Worm (Caenorhabditis elegans) whole organism, L1 larva: Measurements from ENCODE around the gene hum-5.

Experiments
- C04F5.9 ChIP-seq: sonication (generic microtip); optimal IDR thresholded peaks from 2 replicates; lab custom pipeline; 2016; ENCODE audit warnings: missing genetic modification characterization, missing compliant biosample characterization
- alr-1 ChIP-seq: fragments of 200-800 bp; sonication (Bioruptor generic); optimal IDR thresholded peaks from 2 replicates; lab custom pipeline; 2018; ENCODE audit warnings: borderline replicate concordance, mild to moderate bottlenecking, missing genetic modification characterization, missing compliant biosample characterization
- ama-1 ChIP-seq: fragments of 150-350 bp; optimal IDR thresholded peaks from 2 replicates; lab custom pipeline; 2014
- blmp-1 ChIP-seq: fragments of 150-350 bp; optimal IDR thresholded peaks from 2 replicates; lab custom pipeline; 2014; ENCODE audit warnings: missing biosample characterization, missing genetic modification characterization
- ceh-82 ChIP-seq, 3 experiments: fragments of 150-350 bp in 1 of 3; sonication (generic microtip) in 2 of 3; optimal IDR thresholded peaks; 2 replicates each; lab custom pipeline; 2014 to 2017; ENCODE audit warnings: missing biosample characterization in 3 of 3, missing genetic modification characterization in 3 of 3
- ceh-88 ChIP-seq: fragments of 200-800 bp; sonication (Bioruptor generic); IDR thresholded peaks from 2 replicates; pipeline ENCODE4 v1.3.6; 2022; ENCODE audit warnings: missing genetic modification characterization, missing compliant biosample characterization
- dpl-1 ChIP-seq, 3 experiments: fragments of 150-350 bp in 2 of 3; sonication (generic microtip) in 1 of 3; optimal IDR thresholded peaks; 2 replicates each; lab custom pipeline; 2014 to 2017; ENCODE audit warnings: missing biosample characterization in 3 of 3, missing genetic modification characterization in 3 of 3, missing genetic modification reagents in 3 of 3
- efl-1 ChIP-seq, 4 experiments: fragments of 150-350 bp; optimal IDR thresholded peaks in 3 of 4; peaks in 1 of 4; 1 replicate in 1 of 4; 2 replicates in 3 of 4; lab custom pipeline; 2014; ENCODE audit warnings: missing biosample characterization in 2 of 4, missing genetic modification characterization in 2 of 4, missing genetic modification reagents in 2 of 4
- elt-3 ChIP-seq, 6 experiments: fragments of 150-350 bp in 1 of 6; sonication (generic microtip); optimal IDR thresholded peaks; 2 replicates each; lab custom pipeline; 2017 to 2018; ENCODE audit warnings: missing biosample characterization in 6 of 6, missing genetic modification characterization in 6 of 6, inconsistent platforms in 1 of 6
- hlh-17 ChIP-seq: fragments of 200-800 bp; sonication (Bioruptor generic); optimal IDR thresholded peaks from 2 replicates; lab custom pipeline; 2018; ENCODE audit warnings: missing genetic modification characterization, mild to moderate bottlenecking, missing compliant biosample characterization, moderate library complexity, borderline replicate concordance
- hlh-4 ChIP-seq: sonication (generic microtip); optimal IDR thresholded peaks from 2 replicates; lab custom pipeline; 2016; ENCODE audit warnings: mild to moderate bottlenecking, missing genetic modification characterization, missing compliant biosample characterization
- lin-14 ChIP-seq: fragments of 200-800 bp; sonication (Bioruptor generic); optimal IDR thresholded peaks from 2 replicates; lab custom pipeline; 2018; ENCODE audit warnings: mild to moderate bottlenecking, missing genetic modification characterization, moderate library complexity, missing compliant biosample characterization
- lin-35 ChIP-seq, 2 experiments: fragments of 150-350 bp; optimal IDR thresholded peaks; 2 replicates each; lab custom pipeline; 2014; ENCODE audit warnings: missing biosample characterization in 2 of 2, missing genetic modification characterization in 2 of 2, missing genetic modification reagents in 2 of 2
- lsy-2 ChIP-seq, 2 experiments: fragments of 150-350 bp; optimal IDR thresholded peaks; 2 replicates each; lab custom pipeline; 2014; ENCODE audit warnings: missing biosample characterization in 2 of 2, missing genetic modification characterization in 2 of 2
- mdl-1 ChIP-seq, 2 experiments: fragments of 150-350 bp; optimal IDR thresholded peaks; 2 replicates each; lab custom pipeline; 2014 to 2017; ENCODE audit warnings: missing biosample characterization in 2 of 2, missing genetic modification characterization in 2 of 2, inconsistent platforms in 1 of 2
- mef-2 ChIP-seq: fragments of 150-350 bp; optimal IDR thresholded peaks from 2 replicates; lab custom pipeline; 2014; ENCODE audit warnings: missing biosample characterization, missing genetic modification characterization
- nhr-19 ChIP-seq: fragments of 200-800 bp; sonication (Bioruptor generic); conservative IDR thresholded peaks from 2 replicates; pipeline ENCODE4 v1.3.6; 2022; ENCODE audit warnings: missing genetic modification characterization, missing compliant biosample characterization
- nhr-20 ChIP-seq: sonication (generic microtip); optimal IDR thresholded peaks from 2 replicates; lab custom pipeline; 2016; ENCODE audit warnings: mild to moderate bottlenecking, missing genetic modification characterization, missing compliant biosample characterization
- nhr-71 ChIP-seq: sonication (generic microtip); optimal IDR thresholded peaks from 2 replicates; lab custom pipeline; 2016; ENCODE audit warnings: mild to moderate bottlenecking, missing genetic modification characterization, moderate library complexity, missing compliant biosample characterization
- nhr-76 ChIP-seq: sonication (generic microtip); optimal IDR thresholded peaks from 2 replicates; lab custom pipeline; 2017; ENCODE audit warnings: missing biosample characterization, missing genetic modification characterization
- nhr-85 ChIP-seq: sonication (generic microtip); peaks from one replicate; lab custom pipeline; 2016; ENCODE audit warnings: missing genetic modification characterization, inconsistent platforms, missing compliant biosample characterization
- nhr-90 ChIP-seq: sonication (generic microtip); optimal IDR thresholded peaks from 2 replicates; lab custom pipeline; 2016; ENCODE audit warnings: mild to moderate bottlenecking, missing genetic modification characterization, missing compliant biosample characterization; ENCODE audit not compliant: poor library complexity
- pax-3 ChIP-seq: fragments of 200-800 bp; sonication (Bioruptor generic); optimal IDR thresholded peaks from 2 replicates; lab custom pipeline; 2018; ENCODE audit warnings: mild to moderate bottlenecking, missing genetic modification characterization, moderate library complexity, missing compliant biosample characterization
- pqm-1 ChIP-seq: sonication (generic microtip); optimal IDR thresholded peaks from 3 replicates; lab custom pipeline; 2017; ENCODE audit warnings: missing biosample characterization, missing genetic modification characterization
- rnt-1 ChIP-seq: sonication (generic microtip); optimal IDR thresholded peaks from 2 replicates; lab custom pipeline; 2016; ENCODE audit warnings: mild to moderate bottlenecking, missing genetic modification characterization, moderate library complexity, missing compliant biosample characterization
- skn-1 ChIP-seq: fragments of 150-350 bp; optimal IDR thresholded peaks from 2 replicates; lab custom pipeline; 2014; ENCODE audit warnings: missing biosample characterization, missing genetic modification characterization
- snpc-4 ChIP-seq: fragments of 150-350 bp; optimal IDR thresholded peaks from 2 replicates; lab custom pipeline; 2014; ENCODE audit warnings: missing biosample characterization, missing genetic modification characterization
- snu-23 ChIP-seq: sonication (generic microtip); optimal IDR thresholded peaks from 2 replicates; lab custom pipeline; 2016; ENCODE audit warnings: missing genetic modification characterization, missing compliant biosample characterization
- sox-4 ChIP-seq: sonication (generic microtip); optimal IDR thresholded peaks from 2 replicates; lab custom pipeline; 2016; ENCODE audit warnings: missing genetic modification characterization, missing compliant biosample characterization
- swsn-7 ChIP-seq: sonication (generic microtip); optimal IDR thresholded peaks from 2 replicates; lab custom pipeline; 2016; ENCODE audit warnings: missing genetic modification characterization, missing compliant biosample characterization
- tbx-2 ChIP-seq: sonication (generic microtip); optimal IDR thresholded peaks from 2 replicates; lab custom pipeline; 2016; ENCODE audit warnings: missing genetic modification characterization, missing compliant biosample characterization
- unc-130 ChIP-seq: fragments of 150-350 bp; optimal IDR thresholded peaks from 2 replicates; lab custom pipeline; 2017; ENCODE audit warnings: missing biosample characterization, missing genetic modification characterization, inconsistent platforms
- unc-30 ChIP-seq: sonication (generic microtip); optimal IDR thresholded peaks from 2 replicates; lab custom pipeline; 2017; ENCODE audit warnings: missing biosample characterization, missing genetic modification characterization
- xbp-1 ChIP-seq: sonication (generic microtip); optimal IDR thresholded peaks from 2 replicates; lab custom pipeline; 2016; ENCODE audit warnings: missing genetic modification characterization, missing compliant biosample characterization
- zag-1 ChIP-seq: fragments of 150-350 bp; optimal IDR thresholded peaks from 2 replicates; lab custom pipeline; 2014; ENCODE audit warnings: missing biosample characterization, missing genetic modification characterization
- ztf-11 ChIP-seq, 2 experiments: sonication (generic microtip); optimal IDR thresholded peaks; 2 replicates each; lab custom pipeline; 2016 to 2017; ENCODE audit warnings: missing genetic modification characterization in 2 of 2, missing biosample characterization in 1 of 2, missing compliant biosample characterization in 1 of 2

The hum-5 gene

DNA sequence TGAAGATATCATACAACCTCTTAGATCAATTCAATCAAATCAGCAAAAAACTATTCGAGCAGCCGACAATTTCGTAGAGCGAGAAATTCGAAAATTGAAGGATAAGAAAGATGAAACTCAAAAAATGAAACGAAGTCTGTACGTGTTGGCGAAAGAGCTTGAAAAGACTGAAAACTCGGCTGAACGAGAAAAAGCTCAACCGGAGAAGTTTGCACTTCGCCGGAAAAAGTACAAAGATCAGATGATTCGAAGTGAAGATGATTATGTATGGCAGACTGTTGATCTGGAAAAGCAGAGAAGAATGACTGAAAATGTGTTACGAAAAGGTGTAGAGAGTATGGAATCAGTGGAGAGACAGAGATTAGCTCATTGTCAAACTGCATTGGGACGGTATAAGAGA, 23.6 kb downstream of the hum-5 start:
- no peak for TF ChIP-seq snu-23
- TF ChIP-seq ceh-88 (GFP tag; lab: Robert Waterston, UW), result no peak
- no peak for TF ChIP-seq zag-1 (tag; lab: Kevin White, UChicago)
- TF ChIP-seq xbp-1 (tag; lab: Kevin White, UChicago), result no peak
- no peak for TF ChIP-seq ztf-11 (tag; optimal IDR thresholded peaks at IDR 0.05; lab: Kevin White, UChicago)
- TF ChIP-seq blmp-1 (tag; lab: Kevin White, UChicago), result no peak
- no peak for TF ChIP-seq pax-3 (tag; lab: Kevin White, UChicago)
- no peak for TF ChIP-seq lin-35 (GFP tag; optimal IDR thresholded peaks at IDR 0.05; lab: Kevin White, UChicago)
- TF ChIP-seq nhr-19, result no peak
- no peak for TF ChIP-seq dpl-1 (GFP tag; optimal IDR thresholded peaks at IDR 0.05; lab: Kevin White, UChicago)
- TF ChIP-seq lin-14 (GFP tag; lab: Kevin White, UChicago), result no peak
- TF ChIP-seq hlh-4 (tag; lab: Kevin White, UChicago), result no peak

DNA sequence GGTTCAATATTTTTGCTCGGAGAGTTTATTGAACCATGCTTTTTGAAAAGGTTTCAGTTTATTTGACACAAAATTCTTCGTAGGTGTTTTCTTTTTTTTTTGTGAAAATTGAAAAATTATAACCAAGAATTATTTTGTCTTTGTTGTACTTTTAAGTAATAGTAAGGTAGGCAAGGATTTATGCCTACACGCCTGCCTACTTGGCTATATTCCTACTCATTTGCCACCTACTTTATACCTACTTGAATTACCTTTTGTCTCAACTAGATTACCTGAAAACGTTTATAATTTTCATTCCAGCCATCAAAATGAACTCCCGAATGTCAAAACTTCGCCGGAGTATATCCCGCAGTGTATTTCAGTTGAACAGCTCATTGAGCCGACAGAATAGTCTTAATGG, 24.6 kb downstream of the hum-5 start, which contains the start of gene C36E8.4:
Gene C36E8.4, plus strand, starts transcription at position 301 of the 400 bp plus-strand sequence.
- no peak for TF ChIP-seq tbx-2 (tag; lab: Kevin White, UChicago)
- no peak for TF ChIP-seq nhr-90 (tag; lab: Kevin White, UChicago)
- no peak for TF ChIP-seq unc-30 (tag; lab: Kevin White, UChicago)
- TF ChIP-seq C04F5.9, result no peak
- TF ChIP-seq dpl-1 (GFP tag; optimal IDR thresholded peaks at IDR 0.05; lab: Kevin White, UChicago), result no peak
- no peak for TF ChIP-seq unc-130 (tag; lab: Kevin White, UChicago)
- TF ChIP-seq ama-1, result no peak
- TF ChIP-seq swsn-7 (tag; lab: Kevin White, UChicago), result no peak
- no peak for TF ChIP-seq nhr-20 (tag; lab: Kevin White, UChicago)
- TF ChIP-seq sox-4 (tag; lab: Kevin White, UChicago), result no peak
- no peak for TF ChIP-seq ceh-82 (tag; optimal IDR thresholded peaks at IDR 0.05; lab: Kevin White, UChicago)

DNA sequence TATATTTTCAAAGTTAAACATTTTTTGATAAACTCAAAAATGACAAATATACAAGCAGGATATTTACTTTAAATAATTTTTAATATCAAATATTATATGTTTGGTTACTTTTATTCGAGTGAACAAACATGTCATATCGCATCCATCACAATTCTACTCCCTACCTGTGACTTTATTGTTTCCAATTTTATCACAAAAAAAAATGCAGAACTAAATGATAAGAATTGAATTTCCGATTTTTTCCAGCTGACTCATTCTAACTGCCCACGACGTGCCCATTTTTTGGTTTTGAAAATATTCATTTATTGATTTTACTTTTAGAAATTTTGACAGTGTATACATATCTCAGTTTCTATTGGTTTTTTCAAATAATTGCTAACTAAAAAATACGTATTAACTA, 25.7 kb downstream of the hum-5 start:
- TF ChIP-seq hlh-17 (GFP tag; lab: Kevin White, UChicago) (no peak), skn-1 (no peak), efl-1 (optimal IDR thresholded peaks at IDR 0.05; lab: Kevin White, UChicago) (no peak), efl-1 (GFP tag; optimal IDR thresholded peaks at IDR 0.05 in 1 of 2; lab: Kevin White, UChicago) (peak in 1 of 2 experiments; percentile 28)
- TF ChIP-seq, all 84 proteins: peak for 1

- peak; percentile 6 for TF ChIP-seq xbp-1 (tag; lab: Kevin White, UChicago)
- no peak for TF ChIP-seq mef-2 (tag; lab: Kevin White, UChicago)
- TF ChIP-seq nhr-71, result peak; percentile 35
- TF ChIP-seq pqm-1 (tag; lab: Kevin White, UChicago), result no peak
- peak; percentile 73 for TF ChIP-seq lin-14 (GFP tag; lab: Kevin White, UChicago)
- TF ChIP-seq nhr-20 (tag; lab: Kevin White, UChicago), result peak; percentile 36
- TF ChIP-seq rnt-1 (tag; lab: Kevin White, UChicago), result peak; percentile 24
- no peak for TF ChIP-seq unc-130 (tag; lab: Kevin White, UChicago)
- no peak for TF ChIP-seq nhr-76 (tag; lab: Kevin White, UChicago)
- peak; percentile 38 for TF ChIP-seq snu-23
- TF ChIP-seq nhr-85 (tag; lab: Kevin White, UChicago), result peak; percentile 65
- no peak for TF ChIP-seq tbx-2 (tag; lab: Kevin White, UChicago)
- peak in 1 of 2 experiments; percentile 6 for TF ChIP-seq lsy-2 (tag; optimal IDR thresholded peaks at IDR 0.05; lab: Kevin White, UChicago)
- peak in 1 of 2 experiments; percentile 5 for TF ChIP-seq lin-35 (GFP tag; optimal IDR thresholded peaks at IDR 0.05; lab: Kevin White, UChicago)
- TF ChIP-seq mdl-1 (tag; optimal IDR thresholded peaks at IDR 0.05; lab: Kevin White, UChicago), result peak in 1 of 2 experiments; percentile 12
- TF ChIP-seq efl-1 (optimal IDR thresholded peaks at IDR 0.05; lab: Kevin White, UChicago), result no peak
- peak in 1 of 2 experiments; percentile 41 for TF ChIP-seq efl-1 (GFP tag; optimal IDR thresholded peaks at IDR 0.05 in 1 of 2; lab: Kevin White, UChicago)
- TF ChIP-seq snpc-4 (tag; lab: Kevin White, UChicago), result no peak
- TF ChIP-seq elt-3 (tag; optimal IDR thresholded peaks at IDR 0.05; lab: Kevin White, UChicago), result peak in 1 of 6 experiments; percentile 34
- no peak for TF ChIP-seq alr-1 (tag; lab: Kevin White, UChicago)
- TF ChIP-seq swsn-7 (tag; lab: Kevin White, UChicago), result peak; percentile 3
These were observed 26.5 kb downstream of the hum-5 start for ce11 chrIII:4010168-4010567.
